Fruit fly (Drosophila melanogaster): Measurements from ENCODE around the gene CG12155.

The CG12155 gene

dm6 chrX:7701282-7702078, 27.1 kb upstream of the CG12155 start (continued):
- no peak for TF ChIP-seq tna (GFP tag; IDR thresholded peaks at IDR 0.05; ENCODE audit: partially characterized antibody)
- no peak for TF ChIP-seq wek (GFP tag; optimal IDR thresholded peaks at IDR 0.05)
- peak; percentile 67 for TF ChIP-seq CG6683 (GFP tag; optimal IDR thresholded peaks at IDR 0.05)
- no peak for TF ChIP-seq vnd (GFP tag; IDR thresholded peaks at IDR 0.05; ENCODE audit: partially characterized antibody)
- TF ChIP-seq CG5953 (GFP tag; IDR thresholded peaks at IDR 0.05) = no peak; the same call in 1 of the 2 replicates
- no peak for TF ChIP-seq lov (optimal IDR thresholded peaks at IDR 0.05)
- TF ChIP-seq lov (GFP tag; IDR thresholded peaks at IDR 0.05) = no peak
- peak; percentile 43 for TF ChIP-seq Usf (GFP tag; optimal IDR thresholded peaks at IDR 0.05)
- TF ChIP-seq onecut (GFP tag; IDR thresholded peaks at IDR 0.05) = peak; percentile 32; the same call in 1 of the 2 replicates
- peak; percentile 60 for TF ChIP-seq Nf-YB (GFP tag; optimal IDR thresholded peaks at IDR 0.05)
- TF ChIP-seq tup (GFP tag; optimal IDR thresholded peaks at IDR 0.05) = peak; percentile 39
- TF ChIP-seq CG11560 (tag; IDR thresholded peaks at IDR 0.05) = no peak
- TF ChIP-seq CG8359 (GFP tag; optimal IDR thresholded peaks at IDR 0.05; ENCODE audit: borderline replicate concordance) = no peak
- TF ChIP-seq CG15514 (GFP tag; optimal IDR thresholded peaks at IDR 0.05) = peak; percentile 81
- peak; percentile 33 for TF ChIP-seq CG1603 (tag; optimal IDR thresholded peaks at IDR 0.05)
- TF ChIP-seq Doc2 (GFP tag; IDR thresholded peaks at IDR 0.05) = no peak
- TF ChIP-seq CG7271 (tag; optimal IDR thresholded peaks at IDR 0.05) = no peak
- TF ChIP-seq pita (GFP tag; optimal IDR thresholded peaks at IDR 0.05) = no peak
- TF ChIP-seq CG13775 (GFP tag; optimal IDR thresholded peaks at IDR 0.05) = peak; percentile 55
- no peak for TF ChIP-seq pros (GFP tag; optimal IDR thresholded peaks at IDR 0.05)
- TF ChIP-seq CG18619 (GFP tag; optimal IDR thresholded peaks at IDR 0.05) = peak; percentile 72
- no peak for TF ChIP-seq pfk (GFP tag; optimal IDR thresholded peaks at IDR 0.05)
- no peak for TF ChIP-seq aop (GFP tag; IDR thresholded peaks at IDR 0.05)
- peak; percentile 63 for TF ChIP-seq nerfin-1 (tag; optimal IDR thresholded peaks at IDR 0.05)
- no peak for TF ChIP-seq CG1024 (GFP tag; IDR thresholded peaks at IDR 0.05)
- TF ChIP-seq Doc3 (GFP tag; IDR thresholded peaks at IDR 0.05; ENCODE audit: partially characterized antibody) = no peak
- TF ChIP-seq bowl (GFP tag; IDR thresholded peaks at IDR 0.05) = peak; percentile 8; the same call in 1 of the 2 replicates
- TF ChIP-seq CG6813 (GFP tag; optimal IDR thresholded peaks at IDR 0.05) = peak; percentile 40
- no peak for TF ChIP-seq br (optimal IDR thresholded peaks at IDR 0.05)
- no peak for TF ChIP-seq sna (GFP tag; IDR thresholded peaks at IDR 0.05; ENCODE audit: partially characterized antibody)
- peak; percentile 45 for TF ChIP-seq eyg (GFP tag; optimal IDR thresholded peaks at IDR 0.05)
- no peak for TF ChIP-seq CG14965 (GFP tag; optimal IDR thresholded peaks at IDR 0.05; ENCODE audit: borderline replicate concordance)
- TF ChIP-seq CG31388 (GFP tag; optimal IDR thresholded peaks at IDR 0.05) = no peak
- TF ChIP-seq CG13894 (tag; optimal IDR thresholded peaks at IDR 0.05) = peak; percentile 86
- no peak for TF ChIP-seq CG33213 (GFP tag; optimal IDR thresholded peaks at IDR 0.05)
- no peak for TF ChIP-seq hth (optimal IDR thresholded peaks at IDR 0.05)
- peak; percentile 20 for TF ChIP-seq dmrt11E (tag; optimal IDR thresholded peaks at IDR 0.05)
- peak; percentile 64; the same call in 1 of the 2 replicates for TF ChIP-seq ham (GFP tag; IDR thresholded peaks at IDR 0.05)
- TF ChIP-seq MBD-R2 (GFP tag; IDR thresholded peaks at IDR 0.05) = no peak; the same call in 1 of the 2 replicates
- TF ChIP-seq otp (GFP tag; IDR thresholded peaks at IDR 0.05) = 0 out of 3 replicates have a peak, but pooled peaks have one; percentile 23
- peak; percentile 46; the same call in 1 of the 2 replicates for TF ChIP-seq CG7372 (GFP tag; IDR thresholded peaks at IDR 0.05)
- TF ChIP-seq pb (GFP tag; optimal IDR thresholded peaks at IDR 0.05) = no peak
- peak; percentile 60 for TF ChIP-seq org-1 (GFP tag; optimal IDR thresholded peaks at IDR 0.05)
- TF ChIP-seq mld (GFP tag; IDR thresholded peaks at IDR 0.05; ENCODE audit: partially characterized antibody) = no peak
- peak; percentile 64 for TF ChIP-seq HmgZ (tag; optimal IDR thresholded peaks at IDR 0.05)
- no peak for TF ChIP-seq CG18764 (GFP tag; optimal IDR thresholded peaks at IDR 0.05)
- TF ChIP-seq CG8924 (tag; optimal IDR thresholded peaks at IDR 0.05) = peak; percentile 83
- TF ChIP-seq PHDP (tag; optimal IDR thresholded peaks at IDR 0.05) = peak; percentile 89
- TF ChIP-seq emc (GFP tag; optimal IDR thresholded peaks at IDR 0.05) = no peak

All from whole organism, embryonic.